Fruit fly (Drosophila melanogaster): ENCODE measurements around the gene unc.

DNA sequence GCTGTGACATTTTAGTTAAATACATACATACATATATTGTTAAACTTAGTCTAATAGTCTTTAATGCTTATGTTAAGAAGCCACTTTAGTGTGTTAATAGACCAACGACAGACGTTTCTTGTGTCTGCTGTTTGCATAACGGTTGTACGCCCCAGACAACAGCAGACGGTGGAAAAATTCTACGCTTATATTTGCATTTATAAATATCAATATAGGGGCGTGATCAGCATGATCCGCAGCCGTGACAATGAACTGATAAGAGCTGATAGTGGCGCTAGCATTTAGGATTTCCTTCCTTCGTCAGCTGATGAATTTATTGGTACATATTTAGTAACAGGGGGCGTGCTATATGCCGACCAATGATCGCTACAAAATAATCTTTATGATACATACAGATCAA lies 50.9 kb downstream of the unc start:
- no peak for TF ChIP-seq toe (GFP tag; optimal IDR thresholded peaks at IDR 0.05)
- TF ChIP-seq CG7101 (tag; optimal IDR thresholded peaks at IDR 0.05): no peak
- no peak for TF ChIP-seq CG11617 (GFP tag; optimal IDR thresholded peaks at IDR 0.05)
- TF ChIP-seq bab1 (GFP tag; optimal IDR thresholded peaks at IDR 0.05): no peak
- no peak for TF ChIP-seq CG33017 (tag; optimal IDR thresholded peaks at IDR 0.05)
- no peak for TF ChIP-seq kay (GFP tag; ENCODE audit: borderline replicate concordance)
- no peak for TF ChIP-seq Hr96 (GFP tag; optimal IDR thresholded peaks at IDR 0.05)
- no peak for TF ChIP-seq Mnt (GFP tag; optimal IDR thresholded peaks at IDR 0.05)
- no peak for TF ChIP-seq CG1620 (GFP tag; optimal IDR thresholded peaks at IDR 0.05)
- TF ChIP-seq CG7045 (GFP tag; optimal IDR thresholded peaks at IDR 0.05): no peak
- no peak for TF ChIP-seq tj (GFP tag; optimal IDR thresholded peaks at IDR 0.05)
- no peak for TF ChIP-seq pad (GFP tag; optimal IDR thresholded peaks at IDR 0.05)
- no peak for TF ChIP-seq cnc (optimal IDR thresholded peaks at IDR 0.05)
- no peak for TF ChIP-seq Clk (GFP tag; optimal IDR thresholded peaks at IDR 0.05)
